Worm (Caenorhabditis elegans): Measurements from ENCODE around the gene C49F5.7.

DNA sequence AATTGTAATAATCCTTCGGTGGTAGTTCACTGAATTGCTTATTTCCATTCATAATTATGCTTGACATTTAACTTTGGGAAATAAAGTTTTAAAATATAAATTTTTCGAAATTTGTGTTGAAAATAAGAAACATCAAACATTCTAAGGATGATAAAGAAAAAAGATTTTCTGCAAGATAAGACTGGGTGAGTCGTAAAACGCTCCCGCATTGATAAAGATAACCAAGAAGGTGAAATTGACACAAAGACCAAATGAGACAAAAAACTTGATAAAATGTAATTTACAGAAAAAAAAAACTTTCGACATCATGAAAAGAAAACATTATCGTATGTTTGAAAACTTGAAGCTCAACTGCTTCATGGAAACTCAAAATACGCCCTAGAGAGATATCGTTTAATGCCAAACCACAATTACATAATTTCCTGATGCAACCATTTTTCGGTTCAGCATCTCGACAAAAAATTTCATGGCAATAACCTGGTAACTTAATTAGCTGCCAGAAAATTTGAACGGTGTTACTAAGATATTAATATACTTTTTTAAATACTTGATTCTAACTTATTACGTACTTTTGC, 26.5 kb upstream of the C49F5.7 start:
- TF ChIP-seq snpc-4 (tag; optimal IDR thresholded peaks at IDR 0.05): no peak
- no peak for TF ChIP-seq mdl-1 (tag; optimal IDR thresholded peaks at IDR 0.05)
- TF ChIP-seq lin-39 (tag; optimal IDR thresholded peaks at IDR 0.05): no peak
- TF ChIP-seq dpl-1 (GFP tag; optimal IDR thresholded peaks at IDR 0.05): no peak
- peak; percentile 46 for TF ChIP-seq aha-1 (tag)
- peak in 1 of 2 experiments; percentile 70 for TF ChIP-seq unc-62 (GFP tag; optimal IDR thresholded peaks at IDR 0.05 in 1 of 2)
- TF ChIP-seq unc-62 (tag; optimal IDR thresholded peaks at IDR 0.05): no peak
- no peak for TF ChIP-seq unc-130 (GFP tag; optimal IDR thresholded peaks at IDR 0.05)
- peak in 1 of 2 experiments; percentile 65 for TF ChIP-seq hif-1 (tag; optimal IDR thresholded peaks at IDR 0.05)
- TF ChIP-seq nhr-28 (tag; optimal IDR thresholded peaks at IDR 0.05): peak; percentile 81
- TF ChIP-seq nhr-237 (tag; optimal IDR thresholded peaks at IDR 0.05): no peak
